Fruit fly (Drosophila melanogaster) whole organism, embryonic: ENCODE data around the gene CG43759.
A peak's percentile ranks its signal among the peaks of the same experiment; 100 is the strongest.

Experiments used
- Bgb ChIP-seq: fragments of 200-800 bp; sonication (Bioruptor generic); IDR thresholded peaks from 2 replicates; pipeline ENCODE4 v1.3.6; 2022; ENCODE audit warnings: missing biosample characterization, missing genetic modification characterization; ENCODE audit not compliant: partially characterized antibody
- Blimp-1 ChIP-seq: fragments of 200-800 bp; sonication (Bioruptor generic); optimal IDR thresholded peaks from 3 replicates; lab custom pipeline; 2018; ENCODE audit warnings: missing biosample characterization, missing genetic modification characterization, mild to moderate bottlenecking, moderate library complexity, missing genetic modification reagents
- CG10979 ChIP-seq: fragments of 200-800 bp; sonication (Bioruptor generic); optimal IDR thresholded peaks from 2 replicates; lab custom pipeline; 2018; ENCODE audit warnings: missing biosample characterization, mild to moderate bottlenecking, missing genetic modification characterization, moderate library complexity
- CG14441 ChIP-seq: fragments of 200-800 bp; sonication (Bioruptor generic); IDR thresholded peaks from 2 replicates; pipeline ENCODE4 v1.3.6; 2022; ENCODE audit warnings: missing biosample characterization, missing genetic modification characterization
- CG14860 ChIP-seq: fragments of 200-800 bp; sonication (Bioruptor generic); IDR thresholded peaks from 3 replicates; pipeline ENCODE4 v1.3.6; 2022; ENCODE audit warnings: missing biosample characterization, missing genetic modification characterization; ENCODE audit not compliant: partially characterized antibody
- CG16815 ChIP-seq: fragments of 200-800 bp; sonication (Bioruptor generic); optimal IDR thresholded peaks from 3 replicates; lab custom pipeline; 2017; ENCODE audit warnings: missing biosample characterization, mild to moderate bottlenecking, missing genetic modification characterization
- CG2129 ChIP-seq: fragments of 200-800 bp; sonication (Bioruptor generic); IDR thresholded peaks from 2 replicates; pipeline ENCODE4 v1.3.6; 2022; ENCODE audit warnings: missing biosample characterization, missing genetic modification characterization; ENCODE audit not compliant: partially characterized antibody
- CG2712 ChIP-seq: fragments of 200-800 bp; optimal IDR thresholded peaks from 3 replicates; lab custom pipeline; 2019; ENCODE audit warnings: missing biosample characterization, mild to moderate bottlenecking, missing genetic modification characterization, moderate library complexity
- CG6813 ChIP-seq: fragments of 200-800 bp; sonication (Bioruptor generic); optimal IDR thresholded peaks from 2 replicates; lab custom pipeline; 2017; ENCODE audit warnings: missing biosample characterization, missing genetic modification characterization, mild to moderate bottlenecking, moderate library complexity, missing genetic modification reagents
- CG7745 ChIP-seq: fragments of 200-800 bp; sonication (Bioruptor generic); optimal IDR thresholded peaks from 2 replicates; lab custom pipeline; 2018; ENCODE audit warnings: missing biosample characterization, mild to moderate bottlenecking, missing genetic modification characterization, moderate library complexity
- CG7963 ChIP-seq: fragments of 200-800 bp; sonication (Bioruptor generic); IDR thresholded peaks from 3 replicates; pipeline ENCODE4 v1.3.6; 2022; ENCODE audit warnings: missing biosample characterization, missing genetic modification characterization; ENCODE audit not compliant: partially characterized antibody
- CG8359 ChIP-seq: fragments of 200-800 bp; sonication (Bioruptor generic); optimal IDR thresholded peaks from 2 replicates; lab custom pipeline; 2017; ENCODE audit warnings: missing biosample characterization, mild to moderate bottlenecking, missing genetic modification characterization, borderline replicate concordance
- D19A ChIP-seq: fragments of 200-800 bp; optimal IDR thresholded peaks from 3 replicates; lab custom pipeline; 2019; ENCODE audit warnings: missing biosample characterization, mild to moderate bottlenecking, missing genetic modification characterization, moderate library complexity
- Dref ChIP-seq: fragments of 200-800 bp; sonication (Bioruptor generic); IDR thresholded peaks from 2 replicates; pipeline ENCODE4 v1.3.6; 2022; ENCODE audit warnings: missing biosample characterization, missing genetic modification characterization
- Eip74EF ChIP-seq, 2 experiments: fragments of 200-800 bp in 1 of 2; fragments of >200 bp in 1 of 2; sonication (Bioruptor generic) in 1 of 2; optimal IDR thresholded peaks; 2 replicates each; lab custom pipeline; 2017 to 2019; ENCODE audit warnings: missing biosample characterization in 2 of 2, missing genetic modification characterization in 2 of 2, mild to moderate bottlenecking in 1 of 2, moderate library complexity in 1 of 2
- Fer3 ChIP-seq: fragments of 200-800 bp; sonication (Bioruptor generic); optimal IDR thresholded peaks from 2 replicates; lab custom pipeline; 2018; ENCODE audit warnings: missing biosample characterization, mild to moderate bottlenecking, missing genetic modification characterization, moderate library complexity
- Med ChIP-seq: fragments of 200-800 bp; sonication (Bioruptor generic); peaks from one replicate; lab custom pipeline; 2016; ENCODE audit warnings: missing biosample characterization, missing genetic modification characterization, mild to moderate bottlenecking, inconsistent platforms, moderate library complexity
- Taf1 ChIP-seq: fragments of 200-800 bp; sonication (Bioruptor generic); IDR thresholded peaks from 2 replicates; pipeline ENCODE4 v1.3.6; 2022; ENCODE audit warnings: missing biosample characterization, missing genetic modification characterization
- amos ChIP-seq: fragments of 200-800 bp; sonication (Bioruptor generic); IDR thresholded peaks from 2 replicates; pipeline ENCODE4 v1.3.6; 2022; ENCODE audit warnings: missing biosample characterization, missing genetic modification characterization; ENCODE audit not compliant: partially characterized antibody
- cas ChIP-seq: fragments of 200-800 bp; sonication (Bioruptor generic); IDR thresholded peaks from 2 replicates; pipeline ENCODE4 v1.3.6; 2022; ENCODE audit warnings: missing biosample characterization, missing genetic modification characterization
- dati ChIP-seq: fragments of 200-800 bp; sonication (Bioruptor generic); IDR thresholded peaks from 2 replicates; pipeline ENCODE4 v1.3.6; 2022; ENCODE audit warnings: missing biosample characterization, missing genetic modification characterization
- ems ChIP-seq: fragments of 200-800 bp; sonication (Bioruptor generic); optimal IDR thresholded peaks from 3 replicates; lab custom pipeline; 2016; ENCODE audit warnings: missing biosample characterization, missing genetic modification characterization
- gcm ChIP-seq: fragments of 200-800 bp; sonication (Bioruptor generic); optimal IDR thresholded peaks from 2 replicates; lab custom pipeline; 2019; ENCODE audit warnings: missing biosample characterization, mild to moderate bottlenecking, missing genetic modification characterization, moderate library complexity
- gem ChIP-seq: fragments of 200-800 bp; sonication (Bioruptor generic); optimal IDR thresholded peaks from 2 replicates; lab custom pipeline; 2019; ENCODE audit warnings: missing biosample characterization, mild to moderate bottlenecking, missing genetic modification characterization, moderate library complexity
- grau ChIP-seq: fragments of 200-800 bp; optimal IDR thresholded peaks from 3 replicates; lab custom pipeline; 2019; ENCODE audit warnings: missing biosample characterization, mild to moderate bottlenecking, missing genetic modification characterization, moderate library complexity
- hb ChIP-seq: fragments of 200-800 bp; sonication (Bioruptor generic); IDR thresholded peaks from 3 replicates; pipeline ENCODE4 v1.3.6; 2022; ENCODE audit warnings: missing biosample characterization, missing genetic modification characterization; ENCODE audit not compliant: partially characterized antibody
- klu ChIP-seq: fragments of 200-800 bp; sonication (Bioruptor generic); IDR thresholded peaks from 2 replicates; pipeline ENCODE4 v1.3.6; 2022; ENCODE audit warnings: missing biosample characterization, missing genetic modification characterization
- nmo ChIP-seq: fragments of 200-800 bp; sonication (Bioruptor generic); optimal IDR thresholded peaks from 2 replicates; lab custom pipeline; 2018; ENCODE audit warnings: missing biosample characterization, mild to moderate bottlenecking, missing genetic modification characterization, moderate library complexity
- odd ChIP-seq: fragments of 200-800 bp; sonication (Bioruptor generic); optimal IDR thresholded peaks from 2 replicates; lab custom pipeline; 2017; ENCODE audit warnings: missing biosample characterization, mild to moderate bottlenecking, missing genetic modification characterization
- row ChIP-seq: fragments of 200-800 bp; sonication (Bioruptor generic); IDR thresholded peaks from 3 replicates; pipeline ENCODE4 v1.3.6; 2022; ENCODE audit warnings: missing biosample characterization, missing genetic modification characterization
- sens ChIP-seq: fragments of 200-800 bp; sonication (Bioruptor generic); peaks from one replicate; lab custom pipeline; 2016; ENCODE audit warnings: missing biosample characterization, missing genetic modification characterization
- sob ChIP-seq: fragments of 200-800 bp; sonication (Bioruptor generic); IDR thresholded peaks from 2 replicates; pipeline ENCODE4 v1.3.6; 2022; ENCODE audit warnings: missing biosample characterization, missing genetic modification characterization
- stwl ChIP-seq: fragments of 200-800 bp; sonication (Bioruptor generic); optimal IDR thresholded peaks from 3 replicates; lab custom pipeline; 2018; ENCODE audit warnings: missing biosample characterization, mild to moderate bottlenecking, missing genetic modification characterization, moderate library complexity
- wdn ChIP-seq: fragments of 200-800 bp; sonication (Bioruptor generic); IDR thresholded peaks from 2 replicates; pipeline ENCODE4 v1.3.6; 2022; ENCODE audit warnings: missing biosample characterization, missing genetic modification characterization
- zen2 ChIP-seq: fragments of 200-800 bp; sonication (Bioruptor generic); IDR thresholded peaks from 3 replicates; pipeline ENCODE4 v1.3.6; 2022; ENCODE audit warnings: missing biosample characterization, missing genetic modification characterization; ENCODE audit not compliant: partially characterized antibody
- zf30C ChIP-seq: fragments of 200-800 bp; sonication (Bioruptor generic); optimal IDR thresholded peaks from 3 replicates; lab custom pipeline; 2018; ENCODE audit warnings: missing biosample characterization, mild to moderate bottlenecking, missing genetic modification characterization

The CG43759 gene

dm6 chrX:18893433-18893832, 36.7 kb upstream of the CG43759 start, which contains the start of gene Flacc (continued):
- TF ChIP-seq sob (GFP tag; lab: Robert Waterston, UW) (no peak), CG14441 (no peak), klu (no peak), CG6813 (GFP tag; lab: Kevin White, UChicago) (no peak), zen2 (GFP tag; lab: Robert Waterston, UW) (peak; percentile 90), cas (no peak), CG2129 (GFP tag; lab: Robert Waterston, UW) (peak; percentile 44; the same call in 1 of the 2 replicates), CG16815 (GFP tag; lab: Kevin White, UChicago) (no peak), Taf1 (no peak), CG7963 (GFP tag; lab: Robert Waterston, UW) (peak; percentile 79), zf30C (no peak), Fer3 (tag; lab: Kevin White, UChicago) (no peak), Bgb (peak; percentile 91), Eip74EF (GFP tag; optimal IDR thresholded peaks at IDR 0.05; lab: Kevin White, UChicago) (no peak), gcm (GFP tag; lab: Kevin White, UChicago) (no peak), Dref (GFP tag; lab: Robert Waterston, UW) (peak; percentile 92), CG8359 (GFP tag; lab: Kevin White, UChicago) (no peak), amos (GFP tag; lab: Robert Waterston, UW) (peak; percentile 88), ems (GFP tag; lab: Kevin White, UChicago) (no peak)

dm6 chrX:18894146-18894545, 36.0 kb upstream of the CG43759 start, which contains the start of gene SdhBL:
Gene SdhBL (plus strand): TSS chrX:18894446.
- TF ChIP-seq CG14860 (GFP tag; lab: Robert Waterston, UW) (peak; percentile 22; the same call in 1 of the 3 replicates), stwl (no peak)

- TF ChIP-seq CG7745 (no peak), hb (GFP tag; lab: Robert Waterston, UW) (no peak), D19A (tag; lab: Kevin White, UChicago) (peak; percentile 91), cas (no peak), nmo (GFP tag; lab: Kevin White, UChicago) (no peak), odd (GFP tag; lab: Kevin White, UChicago) (no peak), row (GFP tag; lab: Robert Waterston, UW) (0 out of 3 replicates have a peak, but pooled peaks have one; percentile 9)
- TF ChIP-seq, all 482 proteins: peak for 2
These were observed 32.8 kb upstream of the CG43759 start for dm6 chrX:18897294-18897693.

- no peak for TF ChIP-seq wdn
- TF ChIP-seq gem (tag; lab: Kevin White, UChicago) = peak; percentile 16
- peak; percentile 15 for TF ChIP-seq CG2712 (tag; lab: Kevin White, UChicago)
- TF ChIP-seq CG10979 (tag; lab: Kevin White, UChicago) = peak; percentile 17
- peak; percentile 5 for TF ChIP-seq Blimp-1
- peak; percentile 2 for TF ChIP-seq Med
- no peak for TF ChIP-seq dati
- TF ChIP-seq sens = peak; percentile 52
- TF ChIP-seq grau (tag; lab: Kevin White, UChicago) = peak; percentile 6
- TF ChIP-seq, all 482 proteins: peak for 7
These were observed 32.2 kb upstream of the CG43759 start for dm6 chrX:18897906-18898305.
